Worm (Caenorhabditis elegans) whole organism, midembryonic: ENCODE measurements around the gene skpo-2.

ENCODE experiments used
- T22C8.4 ChIP-seq: fragments of 200-800 bp; sonication (Bioruptor generic); IDR thresholded peaks from 2 replicates; pipeline ENCODE4 v1.3.6; 2022; ENCODE audit warnings: missing genetic modification characterization, missing compliant biosample characterization
- cog-1 ChIP-seq: sonication (generic microtip); optimal IDR thresholded peaks from 2 replicates; lab custom pipeline; 2016; ENCODE audit warnings: missing genetic modification characterization, missing compliant biosample characterization
- flt-1 ChIP-seq: fragments of 200-800 bp; sonication (Bioruptor generic); IDR thresholded peaks from 2 replicates; pipeline ENCODE4 v1.3.6; 2022; ENCODE audit warnings: missing genetic modification characterization, missing compliant biosample characterization
- klf-2 ChIP-seq: fragments of 200-800 bp; sonication (Bioruptor generic); conservative IDR thresholded peaks from 2 replicates; pipeline ENCODE4 v1.3.6; 2022; ENCODE audit warnings: missing genetic modification reagents, missing genetic modification characterization, missing compliant biosample characterization
- med-1 ChIP-seq: sonication (generic microtip); optimal IDR thresholded peaks from 2 replicates; lab custom pipeline; 2017; ENCODE audit warnings: missing genetic modification characterization, mild to moderate bottlenecking, missing compliant biosample characterization, antibody characterized with exemption, missing genetic modification reagents; ENCODE audit not compliant: insufficient read depth
- ref-1 ChIP-seq: fragments of 200-800 bp; sonication (Bioruptor generic); conservative IDR thresholded peaks from 2 replicates; pipeline ENCODE4 v1.3.6; 2022; ENCODE audit warnings: missing genetic modification reagents, missing genetic modification characterization, missing compliant biosample characterization
- tab-1 ChIP-seq: fragments of 200-800 bp; sonication (Bioruptor generic); IDR thresholded peaks from 2 replicates; pipeline ENCODE4 v1.3.6; 2022; ENCODE audit warnings: missing genetic modification characterization, missing compliant biosample characterization
- ztf-23 ChIP-seq: fragments of 200-800 bp; sonication (Bioruptor generic); IDR thresholded peaks from 2 replicates; pipeline ENCODE4 v1.3.6; 2022; ENCODE audit warnings: missing genetic modification reagents, missing genetic modification characterization, missing compliant biosample characterization
- ztf-29 ChIP-seq: fragments of 200-800 bp; sonication (Bioruptor generic); IDR thresholded peaks from 2 replicates; pipeline ENCODE4 v1.3.6; 2022; ENCODE audit warnings: missing genetic modification reagents, missing genetic modification characterization, missing compliant biosample characterization

skpo-2 gene

ce11 chrII:3438280-3438679, 2.0 kb upstream of the skpo-2 start:
- no peak for TF ChIP-seq tab-1 (GFP tag; lab: Robert Waterston, UW)
- TF ChIP-seq ztf-29 = no peak
- no peak for TF ChIP-seq ref-1 (GFP tag; lab: Robert Waterston, UW)
- no peak for TF ChIP-seq med-1 (GFP tag; lab: Kevin White, UChicago)
- no peak for TF ChIP-seq klf-2 (GFP tag; lab: Robert Waterston, UW)
- no peak for TF ChIP-seq ztf-23 (GFP tag; lab: Robert Waterston, UW)
- no peak for TF ChIP-seq flt-1
- TF ChIP-seq T22C8.4 (GFP tag; lab: Robert Waterston, UW) = no peak
- no peak for TF ChIP-seq cog-1 (tag; lab: Kevin White, UChicago)

ce11 chrII:3437393-3437792, 1.1 kb upstream of the skpo-2 start:
- TF ChIP-seq med-1 (GFP tag; lab: Kevin White, UChicago) = no peak
- no peak for TF ChIP-seq T22C8.4 (GFP tag; lab: Robert Waterston, UW)
- TF ChIP-seq cog-1 (tag; lab: Kevin White, UChicago) = no peak
- no peak for TF ChIP-seq ref-1 (GFP tag; lab: Robert Waterston, UW)

- TF ChIP-seq flt-1 (no peak), med-1 (GFP tag; lab: Kevin White, UChicago) (no peak), ref-1 (GFP tag; lab: Robert Waterston, UW) (no peak), tab-1 (GFP tag; lab: Robert Waterston, UW) (no peak), ztf-29 (no peak), klf-2 (GFP tag; lab: Robert Waterston, UW) (no peak)
Observed at ce11 chrII:3434893-3435503, 1.3 kb downstream of the skpo-2 start.

ce11 chrII:3429400-3429799, 6.9 kb downstream of the skpo-2 start, which contains the start of gene C16C8.18:
C16C8.18 (plus strand) TSS chrII:3429700.
- TF ChIP-seq med-1 (GFP tag; lab: Kevin White, UChicago) (no peak), tab-1 (GFP tag; lab: Robert Waterston, UW) (no peak), ref-1 (GFP tag; lab: Robert Waterston, UW) (no peak), ztf-23 (GFP tag; lab: Robert Waterston, UW) (no peak), flt-1 (no peak), klf-2 (GFP tag; lab: Robert Waterston, UW) (no peak), T22C8.4 (GFP tag; lab: Robert Waterston, UW) (no peak), ztf-29 (no peak), cog-1 (tag; lab: Kevin White, UChicago) (no peak)

ce11 chrII:3428158-3428704, 8.1 kb downstream of the skpo-2 start:
- TF ChIP-seq T22C8.4 (GFP tag; lab: Robert Waterston, UW) = 0 out of 2 replicates have a peak, but pooled peaks have one; percentile 16
- peak; percentile 56; the same call in 1 of the 2 replicates for TF ChIP-seq ztf-23 (GFP tag; lab: Robert Waterston, UW)
- no peak for TF ChIP-seq klf-2 (GFP tag; lab: Robert Waterston, UW)
- TF ChIP-seq ref-1 (GFP tag; lab: Robert Waterston, UW) = no peak
- no peak for TF ChIP-seq ztf-29
- no peak for TF ChIP-seq flt-1

- TF ChIP-seq T22C8.4 (GFP tag; lab: Robert Waterston, UW) (no peak), flt-1 (no peak), ref-1 (GFP tag; lab: Robert Waterston, UW) (no peak), tab-1 (GFP tag; lab: Robert Waterston, UW) (no peak), ztf-23 (GFP tag; lab: Robert Waterston, UW) (no peak), cog-1 (tag; lab: Kevin White, UChicago) (no peak), klf-2 (GFP tag; lab: Robert Waterston, UW) (no peak), med-1 (GFP tag; lab: Kevin White, UChicago) (no peak), ztf-29 (no peak)
Observed at ce11 chrII:3425433-3425832, 10.9 kb downstream of the skpo-2 start, which contains the start of gene nep-11. nep-11 (minus strand) TSS chrII:3425533.

ce11 chrII:3422938-3423337, 13.4 kb downstream of the skpo-2 start:
- TF ChIP-seq T22C8.4 (GFP tag; lab: Robert Waterston, UW) (no peak), tab-1 (GFP tag; lab: Robert Waterston, UW) (no peak), med-1 (GFP tag; lab: Kevin White, UChicago) (no peak), klf-2 (GFP tag; lab: Robert Waterston, UW) (no peak), ref-1 (GFP tag; lab: Robert Waterston, UW) (no peak), ztf-29 (no peak), cog-1 (tag; lab: Kevin White, UChicago) (no peak)

ce11 chrII:3416528-3416927, 19.8 kb downstream of the skpo-2 start, which contains the start of gene nep-6:
nep-6 (plus strand) TSS chrII:3416828.
- TF ChIP-seq T22C8.4 (GFP tag; lab: Robert Waterston, UW) = no peak
- TF ChIP-seq tab-1 (GFP tag; lab: Robert Waterston, UW) = no peak
- no peak for TF ChIP-seq flt-1
- no peak for TF ChIP-seq ztf-29
- TF ChIP-seq ztf-23 (GFP tag; lab: Robert Waterston, UW) = no peak
- no peak for TF ChIP-seq ref-1 (GFP tag; lab: Robert Waterston, UW)
- no peak for TF ChIP-seq cog-1 (tag; lab: Kevin White, UChicago)
- TF ChIP-seq med-1 (GFP tag; lab: Kevin White, UChicago) = no peak
- TF ChIP-seq klf-2 (GFP tag; lab: Robert Waterston, UW) = no peak

- no peak for TF ChIP-seq klf-2 (GFP tag; lab: Robert Waterston, UW)
- TF ChIP-seq ref-1 (GFP tag; lab: Robert Waterston, UW) = no peak
- no peak for TF ChIP-seq cog-1 (tag; lab: Kevin White, UChicago)
- TF ChIP-seq flt-1 = no peak
- TF ChIP-seq T22C8.4 (GFP tag; lab: Robert Waterston, UW) = no peak
- TF ChIP-seq ztf-23 (GFP tag; lab: Robert Waterston, UW) = no peak
- no peak for TF ChIP-seq ztf-29
- no peak for TF ChIP-seq tab-1 (GFP tag; lab: Robert Waterston, UW)
- no peak for TF ChIP-seq med-1 (GFP tag; lab: Kevin White, UChicago)
Observed at ce11 chrII:3414383-3414910, 21.9 kb downstream of the skpo-2 start, which contains the start of the genes F18A12.7 and F18A12.2. F18A12.7 (minus strand) TSS chrII:3414483. F18A12.2 (plus strand) TSS chrII:3414860.
